Worm (Caenorhabditis elegans) whole organism, young adult: ENCODE measurements around the gene F17C11.12.

Experiments
- D2030.7 ChIP-seq: fragments of 200-800 bp; sonication (Bioruptor generic); IDR thresholded peaks from 2 replicates; pipeline ENCODE4 v1.3.6; 2022; ENCODE audit warnings: missing genetic modification reagents, missing genetic modification characterization, missing compliant biosample characterization
- F22D6.2 ChIP-seq: sonication (generic microtip); optimal IDR thresholded peaks from 2 replicates; lab custom pipeline; 2016; ENCODE audit warnings: mild to moderate bottlenecking, missing genetic modification characterization, missing compliant biosample characterization
- F49E8.2 ChIP-seq: sonication (generic microtip); optimal IDR thresholded peaks from 3 replicates; lab custom pipeline; 2017; ENCODE audit warnings: missing genetic modification characterization, mild to moderate bottlenecking, missing compliant biosample characterization, antibody characterized with exemption, moderate library complexity; ENCODE audit not compliant: insufficient read depth
- F55B11.4 ChIP-seq: sonication (generic microtip); optimal IDR thresholded peaks from 2 replicates; lab custom pipeline; 2016; ENCODE audit warnings: missing compliant biosample characterization, missing genetic modification characterization, borderline replicate concordance; ENCODE audit not compliant: insufficient read depth
- T07F8.4 ChIP-seq: sonication (generic microtip); optimal IDR thresholded peaks from 2 replicates; lab custom pipeline; 2016; ENCODE audit warnings: mild to moderate bottlenecking, missing genetic modification characterization, moderate library complexity, missing compliant biosample characterization
- T26A5.8 ChIP-seq: sonication (generic microtip); optimal IDR thresholded peaks from 2 replicates; lab custom pipeline; 2016; ENCODE audit warnings: missing genetic modification characterization, missing compliant biosample characterization
- Y53G8AR.9 ChIP-seq: fragments of 200-800 bp; sonication (Bioruptor generic); conservative IDR thresholded peaks from 2 replicates; pipeline ENCODE4 v1.3.6; 2022; ENCODE audit warnings: missing genetic modification reagents, missing genetic modification characterization, missing compliant biosample characterization
- Y56A3A.18 ChIP-seq: fragments of 200-800 bp; sonication (Bioruptor generic); IDR thresholded peaks from 2 replicates; pipeline ENCODE4 v1.3.6; 2022; ENCODE audit warnings: missing genetic modification reagents, missing genetic modification characterization, missing compliant biosample characterization
- Y95B8A.8 ChIP-seq: fragments of 200-800 bp; sonication (Bioruptor generic); IDR thresholded peaks from 2 replicates; pipeline ENCODE4 v1.3.6; 2022; ENCODE audit warnings: missing genetic modification reagents, missing genetic modification characterization, missing compliant biosample characterization
- akir-1 ChIP-seq: fragments of 200-800 bp; sonication (Bioruptor generic); optimal IDR thresholded peaks from 2 replicates; lab custom pipeline; 2018; ENCODE audit warnings: mild to moderate bottlenecking, missing genetic modification characterization, moderate library complexity, missing compliant biosample characterization
- ama-1 ChIP-seq, 3 experiments: fragments of 150-350 bp in 1 of 3; sonication (generic microtip) in 2 of 3; optimal IDR thresholded peaks; 2 replicates each; lab custom pipeline; 2014 to 2018; ENCODE audit warnings: missing biosample characterization in 2 of 3, missing genetic modification characterization in 2 of 3, missing genetic modification reagents in 2 of 3
- aptf-2 ChIP-seq: fragments of 200-800 bp; sonication (Bioruptor generic); conservative IDR thresholded peaks from 2 replicates; pipeline ENCODE4 v1.3.6; 2022; ENCODE audit warnings: missing genetic modification reagents, missing genetic modification characterization, missing compliant biosample characterization
- atf-7 ChIP-seq: sonication (generic microtip); optimal IDR thresholded peaks from 2 replicates; lab custom pipeline; 2017; ENCODE audit warnings: mild to moderate bottlenecking, missing genetic modification characterization, missing compliant biosample characterization
- athp-1 ChIP-seq: sonication (generic microtip); optimal IDR thresholded peaks from 2 replicates; lab custom pipeline; 2017; ENCODE audit warnings: mild to moderate bottlenecking, missing genetic modification characterization, missing compliant biosample characterization
- attf-5 ChIP-seq: fragments of 200-800 bp; sonication (Bioruptor generic); optimal IDR thresholded peaks from 2 replicates; lab custom pipeline; 2018; ENCODE audit warnings: mild to moderate bottlenecking, missing genetic modification characterization, missing compliant biosample characterization
- attf-6 ChIP-seq: fragments of 200-800 bp; sonication (Bioruptor generic); IDR thresholded peaks from 2 replicates; pipeline ENCODE4 v1.3.6; 2022; ENCODE audit warnings: missing genetic modification reagents, missing genetic modification characterization, missing compliant biosample characterization
- ccch-3 ChIP-seq: fragments of 200-800 bp; sonication (Bioruptor generic); optimal IDR thresholded peaks from 2 replicates; lab custom pipeline; 2018; ENCODE audit warnings: mild to moderate bottlenecking, missing genetic modification characterization, missing compliant biosample characterization
- ceh-100 ChIP-seq: fragments of 200-800 bp; sonication (Bioruptor generic); IDR thresholded peaks from 2 replicates; pipeline ENCODE4 v1.3.6; 2022; ENCODE audit warnings: missing genetic modification reagents, missing genetic modification characterization, missing compliant biosample characterization
- ceh-58 ChIP-seq: fragments of 200-800 bp; sonication (Bioruptor generic); IDR thresholded peaks from 2 replicates; pipeline ENCODE4 v1.3.6; 2022; ENCODE audit warnings: missing genetic modification characterization, missing compliant biosample characterization
- ekl-4 ChIP-seq: fragments of 200-800 bp; sonication (Bioruptor generic); IDR thresholded peaks from 2 replicates; pipeline ENCODE4 v1.3.6; 2022; ENCODE audit warnings: missing genetic modification reagents, missing genetic modification characterization, missing compliant biosample characterization
- ets-4 ChIP-seq: fragments of 200-800 bp; sonication (Bioruptor generic); optimal IDR thresholded peaks from 2 replicates; lab custom pipeline; 2018; ENCODE audit warnings: mild to moderate bottlenecking, missing genetic modification characterization, missing compliant biosample characterization
- fkh-3 ChIP-seq: sonication (generic microtip); optimal IDR thresholded peaks from 2 replicates; lab custom pipeline; 2016; ENCODE audit warnings: mild to moderate bottlenecking, missing genetic modification characterization, missing compliant biosample characterization
- gei-17 ChIP-seq: fragments of 200-800 bp; sonication (Bioruptor generic); optimal IDR thresholded peaks from 2 replicates; lab custom pipeline; 2018; ENCODE audit warnings: mild to moderate bottlenecking, missing genetic modification characterization, missing compliant biosample characterization
- him-1 ChIP-seq: sonication (generic microtip); optimal IDR thresholded peaks from 2 replicates; lab custom pipeline; 2016; ENCODE audit warnings: missing genotype, missing genetic modification reagents, missing genetic modification characterization, missing compliant biosample characterization
- hlh-12 ChIP-seq: sonication (generic microtip); optimal IDR thresholded peaks from 2 replicates; lab custom pipeline; 2016; ENCODE audit warnings: missing genetic modification characterization, missing compliant biosample characterization
- hrde-1 ChIP-seq: sonication (generic microtip); optimal IDR thresholded peaks from 2 replicates; lab custom pipeline; 2016; ENCODE audit warnings: missing genetic modification characterization, mild to moderate bottlenecking, missing compliant biosample characterization, moderate library complexity, missing genotype, missing genetic modification reagents, borderline replicate concordance
- let-607 ChIP-seq, 2 experiments: fragments of 200-800 bp in 1 of 2; sonication (Bioruptor generic) in 1 of 2; sonication (generic microtip) in 1 of 2; optimal IDR thresholded peaks; 2 replicates each; lab custom pipeline; 2016 to 2018; ENCODE audit warnings: mild to moderate bottlenecking in 2 of 2, missing compliant biosample characterization in 2 of 2, missing genetic modification characterization in 2 of 2, moderate library complexity in 2 of 2, missing genotype in 1 of 2
- lin-26 ChIP-seq: fragments of 200-800 bp; sonication (Bioruptor generic); IDR thresholded peaks from 2 replicates; pipeline ENCODE4 v1.3.6; 2022; ENCODE audit warnings: missing genetic modification reagents, missing genetic modification characterization, missing compliant biosample characterization
- lin-54 ChIP-seq: fragments of 200-800 bp; sonication (Bioruptor generic); optimal IDR thresholded peaks from 2 replicates; lab custom pipeline; 2018; ENCODE audit warnings: mild to moderate bottlenecking, missing genetic modification characterization, missing compliant biosample characterization
- madf-10 ChIP-seq: sonication (generic microtip); optimal IDR thresholded peaks from 2 replicates; lab custom pipeline; 2016; ENCODE audit warnings: mild to moderate bottlenecking, missing genetic modification characterization, missing compliant biosample characterization
- madf-3 ChIP-seq: fragments of 200-800 bp; sonication (Bioruptor generic); IDR thresholded peaks from 2 replicates; pipeline ENCODE4 v1.3.6; 2022; ENCODE audit warnings: missing genetic modification reagents, missing genetic modification characterization, missing compliant biosample characterization
- madf-6 ChIP-seq: fragments of 200-800 bp; sonication (Bioruptor generic); IDR thresholded peaks from 2 replicates; pipeline ENCODE4 v1.3.6; 2022; ENCODE audit warnings: missing genetic modification reagents, missing genetic modification characterization, missing compliant biosample characterization
- mcd-1 ChIP-seq: fragments of 200-800 bp; sonication (Bioruptor generic); IDR thresholded peaks from 2 replicates; pipeline ENCODE4 v1.3.6; 2022; ENCODE audit warnings: missing genetic modification reagents, missing genetic modification characterization, missing compliant biosample characterization
- nfya-1 ChIP-seq: sonication (generic microtip); optimal IDR thresholded peaks from 2 replicates; lab custom pipeline; 2017; ENCODE audit warnings: antibody characterized with exemption, missing compliant biosample characterization, missing genetic modification characterization, borderline replicate concordance; ENCODE audit not compliant: insufficient read depth
- nfya-2 ChIP-seq: fragments of 200-800 bp; sonication (Bioruptor generic); IDR thresholded peaks from 2 replicates; pipeline ENCODE4 v1.3.6; 2022; ENCODE audit warnings: missing genetic modification reagents, missing genetic modification characterization, missing compliant biosample characterization
- nfyb-1 ChIP-seq: fragments of 200-800 bp; sonication (Bioruptor generic); IDR thresholded peaks from 2 replicates; pipeline ENCODE4 v1.3.6; 2022; ENCODE audit warnings: missing genetic modification reagents, missing genetic modification characterization, missing compliant biosample characterization
- nhr-120 ChIP-seq: fragments of 200-800 bp; sonication (Bioruptor generic); IDR thresholded peaks from 2 replicates; pipeline ENCODE4 v1.3.6; 2022; ENCODE audit warnings: missing genetic modification characterization, missing compliant biosample characterization
- nhr-80 ChIP-seq: sonication (generic microtip); optimal IDR thresholded peaks from 2 replicates; lab custom pipeline; 2016; ENCODE audit warnings: missing genetic modification characterization, missing compliant biosample characterization
- nhr-90 ChIP-seq: sonication (generic microtip); optimal IDR thresholded peaks from 2 replicates; lab custom pipeline; 2016; ENCODE audit warnings: missing genotype, mild to moderate bottlenecking, missing genetic modification characterization, missing compliant biosample characterization
- pha-4 ChIP-seq: fragments of 150-350 bp; sonication (generic microtip); optimal IDR thresholded peaks from 2 replicates; lab custom pipeline; 2014; ENCODE audit warnings: missing biosample characterization, missing genetic modification reagents, missing genetic modification characterization
- repo-1 ChIP-seq: sonication (generic microtip); optimal IDR thresholded peaks from 2 replicates; lab custom pipeline; 2017; ENCODE audit warnings: mild to moderate bottlenecking, missing genetic modification characterization, missing compliant biosample characterization
- snpc-4 ChIP-seq, 5 experiments: fragments of 150-350 bp in 1 of 5; sonication (generic microtip) in 4 of 5; optimal IDR thresholded peaks; 2 replicates each; lab custom pipeline; 2014 to 2018; ENCODE audit warnings: missing genetic modification characterization in 5 of 5, missing biosample characterization in 3 of 5, antibody characterized with exemption in 2 of 5, mild to moderate bottlenecking in 2 of 5, missing compliant biosample characterization in 2 of 5, missing genotype in 2 of 5, moderate library complexity in 2 of 5, missing genetic modification reagents in 1 of 5
- unc-130 ChIP-seq: sonication (generic microtip); optimal IDR thresholded peaks from 2 replicates; lab custom pipeline; 2016; ENCODE audit warnings: missing genetic modification reagents, missing genetic modification characterization, missing compliant biosample characterization
- ztf-22 ChIP-seq: fragments of 200-800 bp; sonication (Bioruptor generic); optimal IDR thresholded peaks from 2 replicates; lab custom pipeline; 2018; ENCODE audit warnings: mild to moderate bottlenecking, missing genetic modification characterization, moderate library complexity, missing compliant biosample characterization
- ztf-28 ChIP-seq: fragments of 200-800 bp; sonication (Bioruptor generic); IDR thresholded peaks from 2 replicates; pipeline ENCODE4 v1.3.6; 2022; ENCODE audit warnings: missing genetic modification reagents, missing genetic modification characterization, missing compliant biosample characterization

Gene F17C11.12

ce11 chrV:10967594-10968273 is 31.0 kb upstream of the F17C11.12 start:
- peak; percentile 43 for TF ChIP-seq hrde-1 (tag; lab: Kevin White, UChicago)
- TF ChIP-seq nfya-1 (tag; lab: Kevin White, UChicago) = no peak
- no peak for TF ChIP-seq akir-1 (GFP tag; lab: Kevin White, UChicago)
- peak; percentile 41 for TF ChIP-seq ztf-22 (GFP tag; lab: Kevin White, UChicago)
- TF ChIP-seq gei-17 = no peak
- TF ChIP-seq ekl-4 (GFP tag; lab: Robert Waterston, UW) = 0 out of 2 replicates have a peak, but pooled peaks have one; percentile 26
- TF ChIP-seq ceh-58 (GFP tag; lab: Robert Waterston, UW) = no peak
- TF ChIP-seq F22D6.2 (tag; lab: Kevin White, UChicago) = no peak
- 0 out of 2 replicates have a peak, but pooled peaks have one; percentile 13 for TF ChIP-seq attf-6 (GFP tag; lab: Robert Waterston, UW)
- 0 out of 2 replicates have a peak, but pooled peaks have one; percentile 15 for TF ChIP-seq madf-3
- TF ChIP-seq nfya-2 (GFP tag; lab: Robert Waterston, UW) = no peak
- TF ChIP-seq mcd-1 (GFP tag; lab: Robert Waterston, UW) = peak; percentile 22; the same call in 1 of the 2 replicates
- TF ChIP-seq madf-6 (GFP tag; lab: Robert Waterston, UW) = peak; percentile 69
- TF ChIP-seq lin-54 = peak; percentile 47
- TF ChIP-seq Y56A3A.18 (GFP tag; lab: Robert Waterston, UW) = peak; percentile 39; the same call in 1 of the 2 replicates
- peak; percentile 51 for TF ChIP-seq unc-130 (GFP tag; lab: Kevin White, UChicago)
- no peak for TF ChIP-seq T26A5.8 (tag; lab: Kevin White, UChicago)
- no peak for TF ChIP-seq fkh-3
- 0 out of 2 replicates have a peak, but pooled peaks have one; percentile 18 for TF ChIP-seq ceh-100 (GFP tag; lab: Robert Waterston, UW)
- peak; percentile 78 for TF ChIP-seq atf-7
- peak; percentile 74 for TF ChIP-seq repo-1 (tag; lab: Kevin White, UChicago)
- TF ChIP-seq aptf-2 (GFP tag; lab: Robert Waterston, UW) = no peak
- no peak for TF ChIP-seq ccch-3
- TF ChIP-seq hlh-12 (tag; lab: Kevin White, UChicago) = no peak
- peak; percentile 38 for TF ChIP-seq T07F8.4 (tag; lab: Kevin White, UChicago)
- no peak for TF ChIP-seq nhr-90
- TF ChIP-seq Y53G8AR.9 = 0 out of 2 replicates have a peak, but pooled peaks have one; percentile 66
- TF ChIP-seq ets-4 (GFP tag; lab: Kevin White, UChicago) = peak; percentile 72
- peak; percentile 37; the same call in 1 of the 2 replicates for TF ChIP-seq Y95B8A.8 (GFP tag; lab: Robert Waterston, UW)
- peak; percentile 52; the same call in 1 of the 2 replicates for TF ChIP-seq nfyb-1 (GFP tag; lab: Robert Waterston, UW)
- TF ChIP-seq let-607 (tag; optimal IDR thresholded peaks at IDR 0.05; lab: Kevin White, UChicago) = peak; percentile 98 to 99
- TF ChIP-seq attf-5 (GFP tag; lab: Kevin White, UChicago) = peak; percentile 24
- no peak for TF ChIP-seq snpc-4 (GFP tag; optimal IDR thresholded peaks at IDR 0.05; lab: Kevin White, UChicago)
- peak in 1 of 4 experiments; percentile 51 for TF ChIP-seq snpc-4 (tag; optimal IDR thresholded peaks at IDR 0.05; lab: Kevin White, UChicago)
- TF ChIP-seq D2030.7 (GFP tag; lab: Robert Waterston, UW) = 0 out of 2 replicates have a peak, but pooled peaks have one; percentile 11
- peak; percentile 76 for TF ChIP-seq him-1 (tag; lab: Kevin White, UChicago)
- TF ChIP-seq madf-10 (tag; lab: Kevin White, UChicago) = no peak
- 0 out of 2 replicates have a peak, but pooled peaks have one; percentile 10 for TF ChIP-seq nhr-120
- no peak for TF ChIP-seq ztf-28
- TF ChIP-seq lin-26 (GFP tag; lab: Robert Waterston, UW) = peak; percentile 17; the same call in 1 of the 2 replicates
- TF ChIP-seq F55B11.4 = no peak
- peak; percentile 89 for TF ChIP-seq pha-4
- TF ChIP-seq ama-1 (optimal IDR thresholded peaks at IDR 0.05; lab: Kevin White, UChicago) = no peak
- TF ChIP-seq ama-1 (GFP tag; optimal IDR thresholded peaks at IDR 0.05; lab: Kevin White, UChicago) = peak in 1 of 2 experiments; percentile 92
- peak; percentile 24 for TF ChIP-seq athp-1 (tag; lab: Kevin White, UChicago)
- peak; percentile 83 for TF ChIP-seq F49E8.2 (tag; lab: Kevin White, UChicago)
- peak; percentile 99 for TF ChIP-seq nhr-80 (tag; lab: Kevin White, UChicago)
